Worm (Caenorhabditis elegans) whole organism, young adult: ENCODE measurements around the gene C08F8.9.
A peak's percentile ranks its signal among the peaks of the same experiment; 100 is the strongest.

Experiments
- B0035.1 ChIP-seq: sonication (generic microtip); optimal IDR thresholded peaks from 2 replicates; lab custom pipeline; 2016; ENCODE audit warnings: missing genetic modification characterization, mild to moderate bottlenecking, missing compliant biosample characterization, missing genotype, missing genetic modification reagents
- B0336.3 ChIP-seq: fragments of 200-800 bp; sonication (Bioruptor generic); IDR thresholded peaks from 2 replicates; pipeline ENCODE4 v1.3.6; 2022; ENCODE audit warnings: missing genetic modification characterization, missing compliant biosample characterization
- C17E4.6 ChIP-seq: fragments of 200-800 bp; sonication (Bioruptor generic); IDR thresholded peaks from 2 replicates; pipeline ENCODE4 v1.3.6; 2022; ENCODE audit warnings: missing genetic modification reagents, missing genetic modification characterization, missing compliant biosample characterization
- F33H1.4 ChIP-seq: fragments of 200-800 bp; sonication (Bioruptor generic); IDR thresholded peaks from 2 replicates; pipeline ENCODE4 v1.3.6; 2022; ENCODE audit warnings: missing genetic modification reagents, missing genetic modification characterization, missing compliant biosample characterization
- K11D2.4 ChIP-seq: fragments of 200-800 bp; sonication (Bioruptor generic); IDR thresholded peaks from 2 replicates; pipeline ENCODE4 v1.3.6; 2022; ENCODE audit warnings: missing genetic modification reagents, missing genetic modification characterization, missing compliant biosample characterization
- K12H6.12 ChIP-seq: fragments of 200-800 bp; sonication (Bioruptor generic); optimal IDR thresholded peaks from 2 replicates; lab custom pipeline; 2018; ENCODE audit warnings: mild to moderate bottlenecking, missing genetic modification characterization, missing compliant biosample characterization
- T07F8.4 ChIP-seq: sonication (generic microtip); optimal IDR thresholded peaks from 2 replicates; lab custom pipeline; 2016; ENCODE audit warnings: mild to moderate bottlenecking, missing genetic modification characterization, moderate library complexity, missing compliant biosample characterization
- Y56A3A.18 ChIP-seq: fragments of 200-800 bp; sonication (Bioruptor generic); IDR thresholded peaks from 2 replicates; pipeline ENCODE4 v1.3.6; 2022; ENCODE audit warnings: missing genetic modification reagents, missing genetic modification characterization, missing compliant biosample characterization
- Y67H2A.10 ChIP-seq: fragments of 200-800 bp; sonication (Bioruptor generic); conservative IDR thresholded peaks from 2 replicates; pipeline ENCODE4 v1.3.6; 2022; ENCODE audit warnings: missing genetic modification reagents, missing genetic modification characterization, missing compliant biosample characterization
- Y95B8A.8 ChIP-seq: fragments of 200-800 bp; sonication (Bioruptor generic); IDR thresholded peaks from 2 replicates; pipeline ENCODE4 v1.3.6; 2022; ENCODE audit warnings: missing genetic modification reagents, missing genetic modification characterization, missing compliant biosample characterization
- athp-1 ChIP-seq: sonication (generic microtip); optimal IDR thresholded peaks from 2 replicates; lab custom pipeline; 2017; ENCODE audit warnings: mild to moderate bottlenecking, missing genetic modification characterization, missing compliant biosample characterization
- attf-3 ChIP-seq: fragments of 200-800 bp; sonication (Bioruptor generic); conservative IDR thresholded peaks from 2 replicates; pipeline ENCODE4 v1.3.6; 2022; ENCODE audit warnings: missing genetic modification reagents, missing genetic modification characterization, missing compliant biosample characterization
- attf-5 ChIP-seq: fragments of 200-800 bp; sonication (Bioruptor generic); optimal IDR thresholded peaks from 2 replicates; lab custom pipeline; 2018; ENCODE audit warnings: mild to moderate bottlenecking, missing genetic modification characterization, missing compliant biosample characterization
- attf-6 ChIP-seq: fragments of 200-800 bp; sonication (Bioruptor generic); IDR thresholded peaks from 2 replicates; pipeline ENCODE4 v1.3.6; 2022; ENCODE audit warnings: missing genetic modification reagents, missing genetic modification characterization, missing compliant biosample characterization
- bed-2 ChIP-seq: fragments of 200-800 bp; sonication (Bioruptor generic); IDR thresholded peaks from 2 replicates; pipeline ENCODE4 v1.3.6; 2022; ENCODE audit warnings: missing genetic modification reagents, missing genetic modification characterization, missing compliant biosample characterization
- ceh-100 ChIP-seq: fragments of 200-800 bp; sonication (Bioruptor generic); IDR thresholded peaks from 2 replicates; pipeline ENCODE4 v1.3.6; 2022; ENCODE audit warnings: missing genetic modification reagents, missing genetic modification characterization, missing compliant biosample characterization
- ceh-27 ChIP-seq: fragments of 200-800 bp; sonication (Bioruptor generic); optimal IDR thresholded peaks from 2 replicates; lab custom pipeline; 2018; ENCODE audit warnings: mild to moderate bottlenecking, missing genetic modification characterization, moderate library complexity, missing compliant biosample characterization
- ceh-91 ChIP-seq: fragments of 200-800 bp; sonication (Bioruptor generic); IDR thresholded peaks from 2 replicates; pipeline ENCODE4 v1.3.6; 2022; ENCODE audit warnings: missing genetic modification reagents, missing genetic modification characterization, missing compliant biosample characterization
- dox-1 ChIP-seq: fragments of 200-800 bp; sonication (Bioruptor generic); IDR thresholded peaks from 2 replicates; pipeline ENCODE4 v1.3.6; 2022; ENCODE audit warnings: missing genetic modification reagents, missing genetic modification characterization, missing compliant biosample characterization
- efl-1 ChIP-seq: fragments of 150-350 bp; optimal IDR thresholded peaks from 2 replicates; lab custom pipeline; 2014; ENCODE audit warnings: missing biosample characterization, missing genetic modification reagents, missing genetic modification characterization
- egl-44 ChIP-seq: fragments of 200-800 bp; sonication (Bioruptor generic); IDR thresholded peaks from 2 replicates; pipeline ENCODE4 v1.3.6; 2022; ENCODE audit warnings: missing genetic modification reagents, missing genetic modification characterization, missing compliant biosample characterization
- egrh-3 ChIP-seq: fragments of 200-800 bp; sonication (Bioruptor generic); IDR thresholded peaks from 2 replicates; pipeline ENCODE4 v1.3.6; 2022; ENCODE audit warnings: missing genetic modification reagents, missing genetic modification characterization, missing compliant biosample characterization
- ekl-4 ChIP-seq: fragments of 200-800 bp; sonication (Bioruptor generic); IDR thresholded peaks from 2 replicates; pipeline ENCODE4 v1.3.6; 2022; ENCODE audit warnings: missing genetic modification reagents, missing genetic modification characterization, missing compliant biosample characterization
- hmg-1.2 ChIP-seq: fragments of 200-800 bp; sonication (Bioruptor generic); IDR thresholded peaks from 2 replicates; pipeline ENCODE4 v1.3.6; 2022; ENCODE audit warnings: missing genetic modification reagents, missing genetic modification characterization, missing compliant biosample characterization
- hmg-20 ChIP-seq: fragments of 200-800 bp; sonication (Bioruptor generic); IDR thresholded peaks from 2 replicates; pipeline ENCODE4 v1.3.6; 2022; ENCODE audit warnings: missing genetic modification reagents, missing genetic modification characterization, missing compliant biosample characterization
- hsf-1 ChIP-seq: fragments of 200-800 bp; sonication (Bioruptor generic); IDR thresholded peaks from 2 replicates; pipeline ENCODE4 v1.3.6; 2022; ENCODE audit warnings: missing genetic modification reagents, missing genetic modification characterization, missing compliant biosample characterization
- let-607 ChIP-seq, 2 experiments: fragments of 200-800 bp in 1 of 2; sonication (Bioruptor generic) in 1 of 2; sonication (generic microtip) in 1 of 2; optimal IDR thresholded peaks; 2 replicates each; lab custom pipeline; 2016 to 2018; ENCODE audit warnings: mild to moderate bottlenecking in 2 of 2, missing compliant biosample characterization in 2 of 2, missing genetic modification characterization in 2 of 2, moderate library complexity in 2 of 2, missing genotype in 1 of 2
- lin-35 ChIP-seq, 3 experiments: fragments of 150-350 bp in 2 of 3; sonication (generic microtip) in 1 of 3; optimal IDR thresholded peaks; 2 replicates each; lab custom pipeline; 2014 to 2018; ENCODE audit warnings: missing biosample characterization in 3 of 3, missing genetic modification characterization in 3 of 3, missing genetic modification reagents in 3 of 3
- lin-40 ChIP-seq: sonication (generic microtip); optimal IDR thresholded peaks from 2 replicates; lab custom pipeline; 2016; ENCODE audit warnings: missing genetic modification characterization, mild to moderate bottlenecking, missing compliant biosample characterization, missing genotype, missing genetic modification reagents
- lin-54 ChIP-seq: fragments of 200-800 bp; sonication (Bioruptor generic); optimal IDR thresholded peaks from 2 replicates; lab custom pipeline; 2018; ENCODE audit warnings: mild to moderate bottlenecking, missing genetic modification characterization, missing compliant biosample characterization
- lir-1 ChIP-seq: fragments of 200-800 bp; sonication (Bioruptor generic); conservative IDR thresholded peaks from 2 replicates; pipeline ENCODE4 v1.3.6; 2022; ENCODE audit warnings: missing genetic modification reagents, missing genetic modification characterization, missing compliant biosample characterization
- lsl-1 ChIP-seq: fragments of 200-800 bp; sonication (Bioruptor generic); optimal IDR thresholded peaks from 2 replicates; lab custom pipeline; 2018; ENCODE audit warnings: mild to moderate bottlenecking, missing genetic modification characterization, moderate library complexity, missing compliant biosample characterization
- lsy-27 ChIP-seq: sonication (generic microtip); optimal IDR thresholded peaks from 2 replicates; lab custom pipeline; 2017; ENCODE audit warnings: missing genetic modification characterization, mild to moderate bottlenecking, missing compliant biosample characterization, antibody characterized with exemption, missing genotype, borderline replicate concordance; ENCODE audit not compliant: insufficient read depth
- madf-10 ChIP-seq: sonication (generic microtip); optimal IDR thresholded peaks from 2 replicates; lab custom pipeline; 2016; ENCODE audit warnings: mild to moderate bottlenecking, missing genetic modification characterization, missing compliant biosample characterization
- madf-3 ChIP-seq: fragments of 200-800 bp; sonication (Bioruptor generic); IDR thresholded peaks from 2 replicates; pipeline ENCODE4 v1.3.6; 2022; ENCODE audit warnings: missing genetic modification reagents, missing genetic modification characterization, missing compliant biosample characterization
- madf-6 ChIP-seq: fragments of 200-800 bp; sonication (Bioruptor generic); IDR thresholded peaks from 2 replicates; pipeline ENCODE4 v1.3.6; 2022; ENCODE audit warnings: missing genetic modification reagents, missing genetic modification characterization, missing compliant biosample characterization
- madf-8 ChIP-seq: fragments of 200-800 bp; sonication (Bioruptor generic); conservative IDR thresholded peaks from 2 replicates; pipeline ENCODE4 v1.3.6; 2022; ENCODE audit warnings: missing genetic modification reagents, missing genetic modification characterization, missing compliant biosample characterization
- pbrm-1 ChIP-seq: fragments of 200-800 bp; sonication (Bioruptor generic); IDR thresholded peaks from 2 replicates; pipeline ENCODE4 v1.3.6; 2022; ENCODE audit warnings: missing genetic modification reagents, missing genetic modification characterization, missing compliant biosample characterization
- repo-1 ChIP-seq: sonication (generic microtip); optimal IDR thresholded peaks from 2 replicates; lab custom pipeline; 2017; ENCODE audit warnings: mild to moderate bottlenecking, missing genetic modification characterization, missing compliant biosample characterization
- snpc-4 ChIP-seq, 5 experiments: fragments of 150-350 bp in 1 of 5; sonication (generic microtip) in 4 of 5; optimal IDR thresholded peaks; 2 replicates each; lab custom pipeline; 2014 to 2018; ENCODE audit warnings: missing genetic modification characterization in 5 of 5, missing biosample characterization in 3 of 5, antibody characterized with exemption in 2 of 5, mild to moderate bottlenecking in 2 of 5, missing compliant biosample characterization in 2 of 5, missing genotype in 2 of 5, moderate library complexity in 2 of 5, missing genetic modification reagents in 1 of 5
- somi-1 ChIP-seq: fragments of 200-800 bp; sonication (Bioruptor generic); optimal IDR thresholded peaks from 2 replicates; lab custom pipeline; 2018; ENCODE audit warnings: mild to moderate bottlenecking, missing genetic modification characterization, missing compliant biosample characterization
- tbp1 ChIP-seq: fragments of 200-800 bp; sonication (Bioruptor generic); optimal IDR thresholded peaks from 2 replicates; lab custom pipeline; 2018; ENCODE audit warnings: mild to moderate bottlenecking, missing genetic modification characterization, missing compliant biosample characterization
- xnd-1 ChIP-seq: sonication (generic microtip); optimal IDR thresholded peaks from 2 replicates; lab custom pipeline; 2016; ENCODE audit warnings: missing genotype, missing genetic modification reagents, missing genetic modification characterization, missing compliant biosample characterization
- ztf-22 ChIP-seq: fragments of 200-800 bp; sonication (Bioruptor generic); optimal IDR thresholded peaks from 2 replicates; lab custom pipeline; 2018; ENCODE audit warnings: mild to moderate bottlenecking, missing genetic modification characterization, moderate library complexity, missing compliant biosample characterization
- ztf-25 ChIP-seq: fragments of 200-800 bp; sonication (Bioruptor generic); IDR thresholded peaks from 2 replicates; pipeline ENCODE4 v1.3.6; 2022; ENCODE audit warnings: missing genetic modification reagents, missing genetic modification characterization, missing compliant biosample characterization
- ztf-28 ChIP-seq: fragments of 200-800 bp; sonication (Bioruptor generic); IDR thresholded peaks from 2 replicates; pipeline ENCODE4 v1.3.6; 2022; ENCODE audit warnings: missing genetic modification reagents, missing genetic modification characterization, missing compliant biosample characterization

C08F8.9 gene

DNA sequence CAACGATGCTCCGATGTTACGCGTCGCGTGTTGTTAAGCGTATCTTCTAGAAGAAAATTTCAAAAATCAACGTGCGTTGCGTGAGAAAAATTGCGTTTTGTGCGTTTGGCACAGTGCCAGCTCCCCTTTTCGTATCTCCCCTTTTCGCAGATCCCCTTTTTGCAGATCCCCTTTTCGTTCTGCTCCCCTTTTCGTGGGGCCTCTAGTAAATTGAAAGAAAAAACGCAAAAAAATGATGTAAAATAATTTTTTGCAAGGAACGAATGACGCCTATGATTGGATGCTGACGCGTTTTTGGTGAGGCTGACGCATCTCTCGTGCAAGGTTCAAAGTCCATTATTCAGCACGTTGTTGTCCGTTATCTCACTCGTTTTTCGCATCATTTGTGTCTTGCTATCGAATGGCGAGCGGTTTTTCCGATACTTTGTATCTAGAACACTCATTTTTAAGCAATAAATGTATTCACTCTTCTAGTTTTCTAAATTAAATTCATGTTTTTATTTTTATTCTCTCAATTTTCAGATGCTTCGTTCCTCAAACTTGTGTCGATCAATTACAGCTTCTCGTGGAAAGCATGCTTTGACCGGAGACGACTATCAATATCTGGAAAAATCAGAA lies 837 bp upstream of the C08F8.9 start, which contains the start of gene cpt-2 (continued):
- TF ChIP-seq madf-8 (GFP tag; lab: Robert Waterston, UW) (peak; percentile 63), Y67H2A.10 (GFP tag; lab: Robert Waterston, UW) (peak; percentile 43; the same call in 1 of the 2 replicates), madf-10 (tag; lab: Kevin White, UChicago) (peak; percentile 59), dox-1 (GFP tag; lab: Robert Waterston, UW) (peak; percentile 97), lsl-1 (GFP tag; lab: Kevin White, UChicago) (peak; percentile 62), repo-1 (tag; lab: Kevin White, UChicago) (peak; percentile 20), Y56A3A.18 (GFP tag; lab: Robert Waterston, UW) (peak; percentile 58; the same call in 1 of the 2 replicates), egrh-3 (GFP tag; lab: Robert Waterston, UW) (peak; percentile 81), ztf-22 (peak; percentile 16), snpc-4 (GFP tag; optimal IDR thresholded peaks at IDR 0.05; lab: Kevin White, UChicago) (peak; percentile 13), snpc-4 (tag; optimal IDR thresholded peaks at IDR 0.05; lab: Kevin White, UChicago) (peak; percentile 27 to 71 (median 62)), attf-6 (GFP tag; lab: Robert Waterston, UW) (peak; percentile 53; the same call in 1 of the 2 replicates), hsf-1 (GFP tag; lab: Robert Waterston, UW) (peak; percentile 87), K12H6.12 (tag; lab: Kevin White, UChicago) (peak; percentile 51), lin-35 (GFP tag; optimal IDR thresholded peaks at IDR 0.05; lab: Kevin White, UChicago) (peak in 1 of 3 experiments; percentile 84), bed-2 (GFP tag; lab: Robert Waterston, UW) (peak; percentile 86), ekl-4 (GFP tag; lab: Robert Waterston, UW) (peak; percentile 86; the same call in 1 of the 2 replicates), xnd-1 (tag; lab: Kevin White, UChicago) (peak; percentile 44), lin-54 (peak; percentile 86), athp-1 (peak; percentile 46), lin-40 (tag; lab: Kevin White, UChicago) (peak; percentile 88), tbp1 (GFP tag; lab: Kevin White, UChicago) (peak; percentile 67), lir-1 (GFP tag; lab: Robert Waterston, UW) (peak; percentile 85), egl-44 (peak; percentile 92), somi-1 (GFP tag; lab: Kevin White, UChicago) (peak; percentile 34), lsy-27 (tag; lab: Kevin White, UChicago) (peak; percentile 9), Y95B8A.8 (GFP tag; lab: Robert Waterston, UW) (peak; percentile 79; the same call in 1 of the 2 replicates), hmg-1.2 (GFP tag; lab: Robert Waterston, UW) (peak; percentile 65), B0035.1 (tag; lab: Kevin White, UChicago) (peak; percentile 54), ceh-27 (peak; percentile 68), pbrm-1 (GFP tag; lab: Robert Waterston, UW) (peak; percentile 90), T07F8.4 (tag; lab: Kevin White, UChicago) (peak; percentile 7), attf-5 (GFP tag; lab: Kevin White, UChicago) (peak; percentile 75), K11D2.4 (peak; percentile 95), let-607 (tag; optimal IDR thresholded peaks at IDR 0.05; lab: Kevin White, UChicago) (peak; percentile 22 to 65), C17E4.6 (GFP tag; lab: Robert Waterston, UW) (peak; percentile 88), madf-6 (GFP tag; lab: Robert Waterston, UW) (peak; percentile 82), ceh-100 (peak; percentile 98), ztf-25 (0 out of 2 replicates have a peak, but pooled peaks have one; percentile 35), F33H1.4 (GFP tag; lab: Robert Waterston, UW) (peak; percentile 77), madf-3 (peak; percentile 90), ztf-28 (GFP tag; lab: Robert Waterston, UW) (peak; percentile 90), B0336.3 (peak; percentile 76), ceh-91 (GFP tag; lab: Robert Waterston, UW) (peak; percentile 80), efl-1 (GFP tag; lab: Kevin White, UChicago) (peak; percentile 12), hmg-20 (GFP tag; lab: Robert Waterston, UW) (peak; percentile 84; the same call in 1 of the 2 replicates), attf-3 (peak; percentile 76)
